Worm (Caenorhabditis elegans) whole organism, L3 larva: ENCODE results near the gene ndua-7.
A peak's percentile ranks its signal among the peaks of the same experiment; 100 is the strongest.

ENCODE experiments used
- aly-2 ChIP-seq: fragments of 150-350 bp; optimal IDR thresholded peaks from 2 replicates; lab custom pipeline; 2014; ENCODE audit warnings: missing biosample characterization, missing genetic modification characterization
- ama-1 ChIP-seq: fragments of 150-350 bp; optimal IDR thresholded peaks from 2 replicates; lab custom pipeline; 2018
- ceh-16 ChIP-seq: sonication (generic microtip); optimal IDR thresholded peaks from 2 replicates; lab custom pipeline; 2017; ENCODE audit warnings: missing biosample characterization, missing genetic modification characterization
- ceh-82 ChIP-seq: fragments of 150-350 bp; optimal IDR thresholded peaks from 2 replicates; lab custom pipeline; 2014; ENCODE audit warnings: missing biosample characterization, missing genetic modification characterization
- ceh-9 ChIP-seq: sonication (generic microtip); optimal IDR thresholded peaks from 2 replicates; lab custom pipeline; 2018; ENCODE audit warnings: missing biosample characterization, missing genetic modification characterization
- egl-27 ChIP-seq: sonication (generic microtip); optimal IDR thresholded peaks from 4 replicates; lab custom pipeline; 2017; ENCODE audit warnings: missing biosample characterization, missing genetic modification reagents, missing genetic modification characterization
- egl-5 ChIP-seq: fragments of 150-350 bp; optimal IDR thresholded peaks from 2 replicates; lab custom pipeline; 2017; ENCODE audit warnings: missing biosample characterization, missing genetic modification reagents, missing genetic modification characterization, inconsistent platforms
- elt-1 ChIP-seq: fragments of 150-350 bp; optimal IDR thresholded peaks from 2 replicates; lab custom pipeline; 2014; ENCODE audit warnings: missing biosample characterization, missing genetic modification characterization
- elt-2 ChIP-seq: sonication (generic microtip); optimal IDR thresholded peaks from 2 replicates; lab custom pipeline; 2016; ENCODE audit warnings: missing genetic modification reagents, mild to moderate bottlenecking, missing genetic modification characterization, missing compliant biosample characterization
- eor-1 ChIP-seq, 2 experiments: fragments of 150-350 bp; optimal IDR thresholded peaks; 2 replicates each; lab custom pipeline; 2014 to 2018; ENCODE audit warnings: missing biosample characterization in 2 of 2, missing genetic modification characterization in 2 of 2
- fkh-2 ChIP-seq: fragments of 150-350 bp; optimal IDR thresholded peaks from 2 replicates; lab custom pipeline; 2014; ENCODE audit warnings: missing biosample characterization, missing genetic modification reagents, missing genetic modification characterization
- fos-1 ChIP-seq: fragments of 150-350 bp; optimal IDR thresholded peaks from 2 replicates; lab custom pipeline; 2014; ENCODE audit warnings: missing biosample characterization, missing genetic modification characterization
- jun-1 ChIP-seq: fragments of 150-350 bp; optimal IDR thresholded peaks from 2 replicates; lab custom pipeline; 2014; ENCODE audit warnings: missing biosample characterization, missing genetic modification reagents, missing genetic modification characterization
- lin-39 ChIP-seq: fragments of 150-350 bp; optimal IDR thresholded peaks from 2 replicates; lab custom pipeline; 2018; ENCODE audit warnings: missing biosample characterization, missing genetic modification reagents, missing genetic modification characterization
- mdl-1 ChIP-seq: fragments of 150-350 bp; optimal IDR thresholded peaks from 2 replicates; lab custom pipeline; 2014; ENCODE audit warnings: missing biosample characterization, missing genetic modification characterization
- mml-1 ChIP-seq: fragments of 150-350 bp; sonication (generic microtip); optimal IDR thresholded peaks from 3 replicates; lab custom pipeline; 2014; ENCODE audit warnings: missing biosample characterization, missing genetic modification characterization
- nfya-1 ChIP-seq: sonication (generic microtip); optimal IDR thresholded peaks from 2 replicates; lab custom pipeline; 2017; ENCODE audit warnings: missing genetic modification characterization, mild to moderate bottlenecking, missing compliant biosample characterization, antibody characterized with exemption, moderate library complexity; ENCODE audit not compliant: insufficient read depth
- nhr-11 ChIP-seq: fragments of 150-350 bp; optimal IDR thresholded peaks from 2 replicates; lab custom pipeline; 2014; ENCODE audit warnings: missing biosample characterization, missing genetic modification characterization
- nhr-23 ChIP-seq: fragments of 150-350 bp; optimal IDR thresholded peaks from 2 replicates; lab custom pipeline; 2014; ENCODE audit warnings: missing biosample characterization, missing genetic modification reagents, missing genetic modification characterization
- nhr-237 ChIP-seq: fragments of 150-350 bp; optimal IDR thresholded peaks from 2 replicates; lab custom pipeline; 2014; ENCODE audit warnings: missing biosample characterization, missing genetic modification characterization
- nhr-25 ChIP-seq: sonication (generic microtip); optimal IDR thresholded peaks from 2 replicates; lab custom pipeline; 2017; ENCODE audit warnings: missing biosample characterization, missing genetic modification characterization
- nhr-43 ChIP-seq: sonication (generic microtip); optimal IDR thresholded peaks from 2 replicates; lab custom pipeline; 2016; ENCODE audit warnings: mild to moderate bottlenecking, missing genetic modification characterization, missing compliant biosample characterization; ENCODE audit not compliant: poor library complexity, severe bottlenecking
- nhr-67 ChIP-seq: fragments of 150-350 bp; optimal IDR thresholded peaks from 2 replicates; lab custom pipeline; 2014; ENCODE audit warnings: missing biosample characterization, missing genetic modification characterization
- nhr-76 ChIP-seq: fragments of 150-350 bp; sonication (generic microtip); optimal IDR thresholded peaks from 5 replicates; lab custom pipeline; 2014; ENCODE audit warnings: missing biosample characterization, missing genetic modification characterization
- nhr-77 ChIP-seq: fragments of 150-350 bp; optimal IDR thresholded peaks from 2 replicates; lab custom pipeline; 2014; ENCODE audit warnings: missing biosample characterization, missing genetic modification characterization
- pqm-1 ChIP-seq: fragments of 150-350 bp; optimal IDR thresholded peaks from 2 replicates; lab custom pipeline; 2017; ENCODE audit warnings: missing biosample characterization, missing genetic modification characterization, inconsistent platforms
- sea-2 ChIP-seq: fragments of 150-350 bp; sonication (generic microtip); optimal IDR thresholded peaks from 4 replicates; lab custom pipeline; 2014; ENCODE audit warnings: missing biosample characterization, missing genetic modification reagents, missing genetic modification characterization
- skn-1 ChIP-seq: fragments of 150-350 bp; optimal IDR thresholded peaks from 2 replicates; lab custom pipeline; 2014; ENCODE audit warnings: missing biosample characterization, missing genetic modification characterization
- tbx-2 ChIP-seq: sonication (generic microtip); optimal IDR thresholded peaks from 2 replicates; lab custom pipeline; 2016; ENCODE audit warnings: mild to moderate bottlenecking, missing genetic modification characterization, missing compliant biosample characterization
- unc-39 ChIP-seq: sonication (generic microtip); optimal IDR thresholded peaks from 4 replicates; lab custom pipeline; 2017; ENCODE audit warnings: missing biosample characterization, missing genetic modification characterization
- unc-62 ChIP-seq: fragments of 150-350 bp; sonication (generic microtip); optimal IDR thresholded peaks from 4 replicates; lab custom pipeline; 2014; ENCODE audit warnings: missing biosample characterization, missing genetic modification reagents, missing genetic modification characterization
- zag-1 ChIP-seq: fragments of 150-350 bp; optimal IDR thresholded peaks from 2 replicates; lab custom pipeline; 2014; ENCODE audit warnings: missing biosample characterization, missing genetic modification characterization
- ztf-11 ChIP-seq: fragments of 150-350 bp; optimal IDR thresholded peaks from 2 replicates; lab custom pipeline; 2014; ENCODE audit warnings: missing biosample characterization, missing genetic modification characterization

The ndua-7 gene

ce11 chrII:13508607-13509006 lies 14.2 kb upstream of the ndua-7 start:
- peak; percentile 1 for TF ChIP-seq pqm-1 (tag; lab: Kevin White, UChicago)
- TF ChIP-seq elt-2 = peak; percentile 56
- no peak for TF ChIP-seq fos-1
- no peak for TF ChIP-seq mml-1 (tag; lab: Kevin White, UChicago)
- TF ChIP-seq sea-2 = no peak
- TF ChIP-seq zag-1 (tag; lab: Kevin White, UChicago) = no peak

- TF ChIP-seq skn-1 (peak; percentile 66), pqm-1 (tag; lab: Kevin White, UChicago) (peak; percentile 80), ztf-11 (tag; lab: Kevin White, UChicago) (no peak), elt-2 (peak; percentile 82)
Measured at ce11 chrII:13507535-13507934, 13.1 kb upstream of the ndua-7 start, which contains the start of gene nep-17. TSS of gene nep-17 (plus strand) at chrII:13507819.

DNA sequence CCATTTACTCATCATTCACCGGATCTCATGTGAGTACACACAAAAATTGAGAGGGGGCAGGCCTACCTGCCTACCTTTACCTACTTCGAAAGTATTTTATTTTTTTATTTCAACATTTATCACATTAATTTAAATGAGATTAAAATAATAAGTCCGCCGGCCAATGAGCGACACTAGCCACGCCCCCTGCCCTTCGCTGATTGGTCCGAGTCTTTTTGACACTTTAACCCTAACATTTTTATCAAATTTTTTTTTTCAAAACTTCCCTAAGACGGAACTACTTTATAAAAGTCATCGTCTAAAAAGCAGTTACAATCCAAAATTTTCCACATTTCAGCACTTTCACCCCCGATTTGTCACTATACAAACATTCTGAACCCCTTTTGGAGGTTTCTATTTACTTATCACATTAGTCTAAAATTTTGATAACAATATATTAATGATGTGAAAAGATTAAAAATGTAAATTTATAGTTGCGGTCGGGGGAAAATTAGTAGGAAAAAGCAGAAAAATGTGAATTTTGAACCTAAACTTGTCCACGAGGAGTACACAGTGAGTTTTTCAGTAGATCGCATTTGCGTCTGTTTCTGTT lies 11.7 kb upstream of the ndua-7 start:
- TF ChIP-seq nhr-67 (tag; lab: Kevin White, UChicago) (no peak), skn-1 (peak; percentile 18), nfya-1 (tag; lab: Kevin White, UChicago) (peak; percentile 76), ceh-16 (tag; lab: Kevin White, UChicago) (no peak), fkh-2 (tag; lab: Kevin White, UChicago) (no peak), elt-2 (peak; percentile 64), pqm-1 (tag; lab: Kevin White, UChicago) (peak; percentile 58), eor-1 (tag; optimal IDR thresholded peaks at IDR 0.05; lab: Kevin White, UChicago) (no peak), lin-39 (tag; lab: Kevin White, UChicago) (no peak)

- TF ChIP-seq nhr-23 (no peak), nhr-67 (tag; lab: Kevin White, UChicago) (no peak), sea-2 (no peak), nhr-77 (no peak), ztf-11 (tag; lab: Kevin White, UChicago) (no peak), elt-1 (no peak), unc-39 (tag; lab: Kevin White, UChicago) (no peak), nhr-11 (no peak), ceh-82 (tag; lab: Kevin White, UChicago) (no peak), fos-1 (no peak)
Measured at ce11 chrII:13505386-13505785, 11.0 kb upstream of the ndua-7 start.

DNA sequence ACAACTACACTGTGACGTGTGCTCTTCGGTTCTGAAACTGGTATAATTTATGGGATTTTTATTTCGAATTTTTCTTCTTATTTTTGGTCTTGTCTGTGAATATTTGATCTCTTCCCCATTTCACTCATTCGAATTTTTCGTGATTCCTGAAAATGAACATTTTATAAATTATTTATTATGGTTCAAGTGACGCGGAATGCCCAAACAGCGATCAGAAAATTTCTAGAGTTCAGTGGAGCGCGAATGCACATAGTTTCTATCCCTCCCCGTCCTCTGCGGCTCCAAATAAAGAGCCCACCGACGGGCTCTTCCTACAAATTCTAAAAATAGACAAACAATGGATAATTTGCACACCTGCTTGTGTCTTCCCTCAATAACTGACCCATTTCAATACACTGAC lies 9.3 kb upstream of the ndua-7 start, which contains the start of gene F54F11.1:
Gene F54F11.1 (plus strand): TSS at position 301 of the 400 bp plus-strand sequence.
- TF ChIP-seq fos-1 = no peak
- TF ChIP-seq nhr-43 (tag; lab: Kevin White, UChicago) = no peak
- no peak for TF ChIP-seq aly-2 (tag; lab: Kevin White, UChicago)
- no peak for TF ChIP-seq nhr-77
- TF ChIP-seq lin-39 (tag; lab: Kevin White, UChicago) = no peak
- no peak for TF ChIP-seq ceh-9 (tag; lab: Kevin White, UChicago)
- no peak for TF ChIP-seq mdl-1 (tag; lab: Kevin White, UChicago)
- no peak for TF ChIP-seq unc-62 (GFP tag; lab: Kevin White, UChicago)
- TF ChIP-seq eor-1 (tag; optimal IDR thresholded peaks at IDR 0.05; lab: Kevin White, UChicago) = no peak
- TF ChIP-seq nhr-67 (tag; lab: Kevin White, UChicago) = no peak
- TF ChIP-seq nhr-23 = no peak
- TF ChIP-seq nhr-76 = no peak

ce11 chrII:13501575-13501974 lies 7.2 kb upstream of the ndua-7 start, which contains the start of gene F45H10.5:
TSS of gene F45H10.5 (plus strand) at chrII:13501875.
- TF ChIP-seq jun-1 = no peak
- TF ChIP-seq egl-27 = no peak
- no peak for TF ChIP-seq elt-1
- TF ChIP-seq nhr-25 (tag; lab: Kevin White, UChicago) = no peak
- TF ChIP-seq fos-1 = no peak
- no peak for TF ChIP-seq nhr-237 (tag; lab: Kevin White, UChicago)
- TF ChIP-seq egl-5 (tag; lab: Kevin White, UChicago) = no peak
- TF ChIP-seq elt-2 = no peak
- no peak for TF ChIP-seq unc-62 (GFP tag; lab: Kevin White, UChicago)
- TF ChIP-seq tbx-2 = no peak
- no peak for TF ChIP-seq ceh-9 (tag; lab: Kevin White, UChicago)
- no peak for TF ChIP-seq ama-1 (lab: Kevin White, UChicago)
- TF ChIP-seq nhr-23 = no peak
- TF ChIP-seq aly-2 (tag; lab: Kevin White, UChicago) = no peak
